Worm (Caenorhabditis elegans) whole organism, L2 larva: Measurements from ENCODE around the gene R13A5.15.
"Not testable (repeated sequence)": the region's sequence is repeated elsewhere in the genome, so short reads cannot be mapped to it uniquely, and the experiment has no call there.

ENCODE experiments used
- ZK546.5 ChIP-seq: sonication (generic microtip); optimal IDR thresholded peaks from 2 replicates; lab custom pipeline; 2017; ENCODE audit warnings: missing biosample characterization, missing genetic modification characterization
- aly-2 ChIP-seq: fragments of 150-350 bp; optimal IDR thresholded peaks from 2 replicates; lab custom pipeline; 2014; ENCODE audit warnings: missing biosample characterization, missing genetic modification characterization
- elt-1 ChIP-seq: fragments of 150-350 bp; optimal IDR thresholded peaks from 2 replicates; lab custom pipeline; 2014; ENCODE audit warnings: missing biosample characterization, missing genetic modification characterization
- fos-1 ChIP-seq: fragments of 150-350 bp; optimal IDR thresholded peaks from 2 replicates; lab custom pipeline; 2014; ENCODE audit warnings: missing biosample characterization, missing genetic modification characterization
- lin-13 ChIP-seq: fragments of 150-350 bp; optimal IDR thresholded peaks from 2 replicates; lab custom pipeline; 2014; ENCODE audit warnings: missing biosample characterization, missing genetic modification reagents, missing genetic modification characterization
- nhr-10 ChIP-seq: sonication (generic microtip); optimal IDR thresholded peaks from 2 replicates; lab custom pipeline; 2017; ENCODE audit warnings: missing biosample characterization, missing genetic modification characterization
- nhr-237 ChIP-seq: fragments of 150-350 bp; optimal IDR thresholded peaks from 2 replicates; lab custom pipeline; 2014; ENCODE audit warnings: missing biosample characterization, missing genetic modification characterization
- nhr-77 ChIP-seq: fragments of 150-350 bp; optimal IDR thresholded peaks from 2 replicates; lab custom pipeline; 2014; ENCODE audit warnings: missing biosample characterization, missing genetic modification characterization
- zag-1 ChIP-seq: fragments of 150-350 bp; optimal IDR thresholded peaks from 2 replicates; lab custom pipeline; 2014; ENCODE audit warnings: missing biosample characterization, missing genetic modification characterization

ce11 chrIII:7594482-7594881, 6.4 kb upstream of the R13A5.15 start, which contains the start of gene Y80D4G.2:
- not testable (repeated sequence) for TF ChIP-seq aly-2; elt-1; nhr-237 (tag; lab: Kevin White, UChicago); fos-1 (tag; lab: Kevin White, UChicago); ZK546.5; nhr-10 (tag; lab: Kevin White, UChicago); zag-1; lin-13 (GFP tag; lab: Kevin White, UChicago); nhr-77 (tag; lab: Kevin White, UChicago)
